Worm (Caenorhabditis elegans) whole organism, L4/young adult: ENCODE measurements around the gene M02D8.3.
"Not testable (repeated sequence)": the region's sequence is repeated elsewhere in the genome, so short reads cannot be mapped to it uniquely, and the experiment has no call there.

ENCODE experiments used
- W03F9.2 ChIP-seq: fragments of 150-350 bp; optimal IDR thresholded peaks from 2 replicates; lab custom pipeline; 2014; ENCODE audit warnings: missing biosample characterization, missing genetic modification characterization
- dao-5 ChIP-seq: sonication (generic microtip); optimal IDR thresholded peaks from 2 replicates; lab custom pipeline; 2016; ENCODE audit warnings: missing genotype, missing genetic modification characterization, moderate library complexity, missing compliant biosample characterization
- him-1 ChIP-seq: sonication (generic microtip); optimal IDR thresholded peaks from 2 replicates; lab custom pipeline; 2016; ENCODE audit warnings: missing genotype, missing genetic modification reagents, missing genetic modification characterization, missing compliant biosample characterization

Gene M02D8.3

DNA sequence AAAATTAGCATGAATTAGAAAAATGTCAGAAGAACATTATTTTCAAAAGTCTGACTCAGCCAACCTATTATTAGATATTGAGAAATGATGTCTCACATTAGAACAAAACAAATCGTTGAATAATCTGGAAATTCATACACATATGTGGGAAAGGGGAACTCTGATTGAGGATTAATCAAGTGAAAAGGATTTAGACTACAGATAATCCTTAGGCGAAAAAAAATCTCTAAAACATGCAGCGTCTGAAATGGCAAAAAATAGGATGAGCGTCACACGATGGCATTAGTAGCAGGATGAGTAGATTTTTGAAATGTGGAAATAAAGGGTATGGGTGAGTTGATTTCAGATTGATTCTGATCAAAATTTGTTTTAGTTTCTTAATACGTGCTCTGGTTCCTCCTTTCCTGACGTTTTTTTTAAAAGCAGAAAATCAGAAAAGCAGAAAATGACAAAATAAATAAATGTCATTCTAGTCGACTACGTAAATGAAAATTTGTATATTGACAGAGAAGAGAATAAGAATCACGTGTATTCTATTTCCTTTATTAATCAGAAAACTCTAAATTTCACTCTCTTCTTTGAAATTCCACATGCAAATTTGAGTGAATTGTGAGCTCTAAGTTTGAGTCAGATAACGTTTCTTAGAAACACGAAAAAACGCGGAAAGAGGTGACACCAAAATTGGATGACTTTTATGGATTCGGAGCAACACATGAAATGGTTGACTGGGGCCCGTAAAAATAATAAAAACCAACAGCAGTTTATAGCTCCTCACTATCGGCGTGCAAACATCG, 7.6 kb upstream of the M02D8.3 start:
- TF ChIP-seq him-1 (no peak), W03F9.2 (tag; lab: Kevin White, UChicago) (no peak), dao-5 (no peak)

DNA sequence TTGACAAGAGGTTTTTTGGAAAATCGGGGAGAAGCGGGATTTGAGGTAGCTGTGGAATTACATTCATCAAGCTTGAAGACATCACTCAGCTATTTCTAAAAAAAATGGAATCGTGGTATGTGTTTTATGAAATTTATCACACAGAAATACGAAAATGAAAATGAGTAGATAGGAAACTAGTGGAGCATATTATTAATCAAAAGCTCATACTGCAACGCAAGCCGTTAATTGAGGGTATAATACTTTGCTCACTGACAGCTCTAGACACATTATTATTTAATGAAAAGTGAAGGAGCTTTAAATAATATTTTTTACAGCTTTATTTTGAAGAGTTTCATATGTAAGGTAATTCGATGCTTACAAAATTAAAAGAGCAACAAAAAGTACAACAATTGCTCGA, 6.1 kb upstream of the M02D8.3 start, which contains the start of gene M02D8.7:
Gene M02D8.7 (minus strand): TSS at position 101 of the 400 bp plus-strand sequence.
- no peak for TF ChIP-seq him-1
- TF ChIP-seq W03F9.2 (tag; lab: Kevin White, UChicago), result no peak
- TF ChIP-seq dao-5, result no peak

DNA sequence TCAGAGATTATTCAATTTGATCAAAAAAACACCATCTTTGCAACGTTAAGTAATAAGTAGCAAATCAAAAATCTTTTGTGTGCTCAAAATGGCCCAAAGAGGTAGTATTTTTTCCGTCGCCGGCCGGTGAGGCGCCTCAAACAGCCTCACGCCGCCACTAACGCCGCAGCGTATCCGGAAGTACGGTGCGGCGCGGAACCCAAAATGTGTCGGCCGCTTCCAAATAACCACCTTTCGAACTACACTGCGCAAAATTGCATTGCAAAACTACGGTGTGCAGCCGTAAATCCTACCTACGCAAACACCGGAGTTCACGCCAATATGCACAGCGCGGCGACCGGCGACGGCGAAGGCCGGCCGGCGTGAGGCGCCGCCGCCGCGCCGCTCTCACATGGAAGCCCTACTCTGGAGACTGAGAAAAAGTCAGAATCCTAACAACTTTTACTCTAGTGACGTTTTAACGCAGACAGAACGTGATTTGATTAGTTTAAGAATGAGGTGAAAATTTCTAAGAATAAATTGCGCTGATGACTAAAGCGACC, 4.9 kb upstream of the M02D8.3 start:
- TF ChIP-seq him-1 (no peak), W03F9.2 (tag; lab: Kevin White, UChicago) (no peak), dao-5 (no peak)

DNA sequence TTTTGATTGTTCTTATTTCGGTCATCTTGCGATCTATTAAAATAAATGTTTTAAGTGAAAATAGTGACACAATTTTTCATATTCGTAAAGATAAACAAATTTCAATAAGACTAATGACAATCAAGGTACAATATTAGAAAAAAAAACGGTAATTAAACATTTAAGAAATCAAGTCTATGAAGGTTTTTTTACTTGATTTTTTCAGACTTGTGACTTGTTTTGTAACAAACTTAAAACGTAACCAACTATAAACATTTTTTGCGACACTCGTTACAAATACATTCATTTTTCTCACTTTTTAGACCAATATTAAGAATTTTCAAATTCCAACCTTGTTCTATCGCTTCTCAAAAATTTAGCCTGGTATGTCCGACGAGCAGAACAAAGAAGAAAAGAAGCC, 2.6 kb upstream of the M02D8.3 start, which contains the start of gene M02D8.2:
Gene M02D8.2 (plus strand): TSS at position 301 of the 400 bp plus-strand sequence.
- TF ChIP-seq W03F9.2 (tag; lab: Kevin White, UChicago) (no peak), him-1 (no peak), dao-5 (no peak)

DNA sequence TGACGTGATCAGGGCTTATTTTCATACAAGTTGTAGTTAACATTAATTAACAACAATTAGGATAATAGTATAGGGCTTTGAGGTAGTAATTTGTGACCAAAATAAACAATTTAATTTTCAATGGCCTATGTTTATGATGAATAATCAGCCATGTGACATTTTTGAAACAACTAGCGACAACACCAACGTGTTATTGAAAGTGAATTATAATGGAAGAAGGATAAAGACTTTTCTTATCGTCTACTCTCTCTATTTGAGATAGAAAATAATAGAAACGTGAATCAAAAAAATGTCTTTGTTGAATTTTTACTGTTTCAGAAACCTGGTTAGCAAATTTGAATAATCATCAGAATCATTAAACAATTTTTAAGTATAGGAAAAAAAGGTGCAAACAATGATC, 986 bp upstream of the M02D8.3 start:
- TF ChIP-seq dao-5 (no peak), him-1 (no peak)

DNA sequence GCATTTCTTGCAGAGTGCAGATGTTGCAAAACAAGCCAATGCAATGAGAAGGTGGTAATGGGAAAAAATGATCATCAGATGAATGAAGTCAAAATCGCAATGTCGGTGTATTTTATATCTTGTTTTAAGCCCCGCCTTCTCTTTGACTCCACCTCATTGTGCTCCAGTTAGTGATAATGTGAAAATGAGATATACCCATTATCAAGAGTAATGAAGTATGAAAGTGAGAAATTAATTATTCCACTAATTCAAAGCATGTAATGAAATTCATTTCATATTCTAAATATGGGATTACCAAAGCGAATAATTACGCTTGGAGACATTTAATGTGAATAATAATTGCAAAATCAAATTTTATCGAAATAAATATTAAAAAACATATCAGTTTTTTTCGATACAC, 5.0 kb downstream of the M02D8.3 start, which contains the start of gene M02D8.6:
Gene M02D8.6 (minus strand): TSS at position 101 of the 400 bp plus-strand sequence.
- not testable (repeated sequence) for TF ChIP-seq him-1; W03F9.2 (tag; lab: Kevin White, UChicago); dao-5

DNA sequence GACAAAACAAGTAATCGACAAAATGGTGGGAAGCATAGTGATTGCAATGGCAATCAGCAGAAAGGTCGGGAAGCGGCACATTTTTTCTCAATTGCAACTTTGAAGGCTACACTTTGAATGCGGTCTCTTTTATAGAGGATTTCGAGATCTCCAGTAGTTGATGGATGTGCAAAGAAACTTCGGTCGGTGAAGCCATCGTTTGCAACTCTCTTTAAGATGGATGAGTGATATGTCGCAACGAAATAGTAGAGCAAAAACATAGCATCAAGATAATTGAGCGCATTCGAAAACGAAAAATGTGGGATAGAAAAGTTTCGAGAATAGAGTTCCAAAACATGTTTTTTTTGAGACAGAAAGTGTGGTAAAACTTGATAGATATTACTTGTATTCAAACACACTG, 9.5 kb downstream of the M02D8.3 start, which contains the start of gene EGAP4.1:
Gene EGAP4.1 (minus strand): TSS at position 101 of the 400 bp plus-strand sequence.
- TF ChIP-seq him-1, result no peak
- no peak for TF ChIP-seq W03F9.2 (tag; lab: Kevin White, UChicago)
- no peak for TF ChIP-seq dao-5

DNA sequence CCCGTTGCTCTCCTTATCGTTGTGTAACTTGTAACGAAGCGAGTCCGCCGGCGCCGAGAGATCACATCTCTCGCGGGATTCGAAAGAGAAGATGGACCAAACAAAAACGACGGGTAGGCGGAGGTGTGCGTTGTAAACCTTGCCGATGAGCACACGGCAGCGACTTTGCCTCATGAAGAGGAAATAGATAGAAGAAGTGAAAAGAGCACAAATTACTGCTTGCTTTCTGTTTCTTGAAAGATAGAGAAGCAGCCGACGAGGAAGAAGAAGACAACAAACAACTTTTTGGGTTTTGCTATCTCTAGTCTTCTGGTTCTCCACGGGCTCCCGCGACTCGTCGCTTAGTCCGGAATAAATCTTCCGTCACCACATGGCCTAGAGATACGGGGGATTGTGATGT, 13.0 kb downstream of the M02D8.3 start:
- TF ChIP-seq dao-5 (no peak), W03F9.2 (tag; lab: Kevin White, UChicago) (no peak), him-1 (no peak)

DNA sequence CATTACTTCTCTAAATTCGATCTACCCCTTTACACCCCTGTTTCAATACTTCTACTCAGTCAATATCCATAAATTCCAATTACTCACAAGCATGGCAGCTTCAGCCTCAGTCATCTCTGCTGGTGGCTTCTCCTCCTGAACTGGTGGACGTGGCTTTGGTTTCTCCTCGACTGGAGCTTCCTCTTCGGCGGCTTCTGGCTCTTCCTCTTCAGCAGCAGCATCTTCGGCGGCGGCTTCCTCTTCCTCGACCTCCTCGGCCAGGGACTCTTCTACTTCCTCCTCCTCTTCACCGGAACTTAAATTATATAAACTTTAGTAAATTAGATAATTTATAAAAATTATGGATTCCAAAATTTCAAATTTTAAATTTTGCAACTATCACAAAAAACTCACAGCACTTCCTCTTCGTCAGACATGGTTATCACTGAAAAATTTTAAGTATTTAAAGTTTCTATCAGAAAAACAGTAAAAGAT, 13.7 kb downstream of the M02D8.3 start, which contains the start of gene tnt-2:
Gene tnt-2 (minus strand): TSS at position 424 of the 474 bp plus-strand sequence.
- TF ChIP-seq dao-5 (no peak), him-1 (no peak), W03F9.2 (tag; lab: Kevin White, UChicago) (no peak)

DNA sequence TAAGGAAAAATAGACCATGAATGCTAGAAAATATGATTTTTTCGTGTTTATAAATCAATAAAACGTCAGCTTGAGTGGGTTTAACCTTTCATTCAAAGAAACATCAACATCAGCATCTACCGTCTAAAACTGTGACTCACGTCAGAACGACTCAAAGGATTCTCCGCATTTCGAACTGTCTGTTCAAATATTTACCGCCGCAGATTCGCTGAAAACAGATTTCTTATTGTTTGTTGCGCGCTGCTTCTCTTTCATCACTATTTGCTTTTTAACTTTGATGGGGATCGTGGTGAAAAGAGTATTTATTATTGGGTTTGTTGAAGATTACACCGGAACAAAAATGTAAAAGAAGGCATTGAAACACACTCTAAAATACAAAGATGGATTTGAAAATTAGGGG, 15.5 kb downstream of the M02D8.3 start:
- TF ChIP-seq W03F9.2 (tag; lab: Kevin White, UChicago) (no peak), dao-5 (no peak), him-1 (no peak)

DNA sequence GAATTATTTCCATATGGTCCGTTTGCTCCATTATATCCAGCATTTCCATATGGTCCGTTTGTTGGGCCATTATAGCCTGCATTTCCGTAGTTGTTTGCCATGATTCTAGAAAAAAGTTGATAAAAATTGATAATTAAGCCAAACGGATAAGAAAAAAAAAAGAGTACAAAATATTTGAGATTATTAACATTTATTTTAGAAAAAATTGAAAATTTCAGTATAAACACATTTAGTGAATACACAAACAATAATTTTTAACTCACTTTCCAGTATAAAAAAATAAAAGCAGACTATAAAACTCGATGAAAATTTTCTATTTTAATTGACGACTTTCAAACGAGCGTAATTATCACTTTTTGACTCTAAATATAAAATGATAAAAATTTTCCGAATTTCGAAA, 16.2 kb downstream of the M02D8.3 start, which contains the start of gene F53A9.9:
Gene F53A9.9 (minus strand): TSS at position 101 of the 400 bp plus-strand sequence.
- TF ChIP-seq him-1, result no peak
- no peak for TF ChIP-seq dao-5
- no peak for TF ChIP-seq W03F9.2 (tag; lab: Kevin White, UChicago)

DNA sequence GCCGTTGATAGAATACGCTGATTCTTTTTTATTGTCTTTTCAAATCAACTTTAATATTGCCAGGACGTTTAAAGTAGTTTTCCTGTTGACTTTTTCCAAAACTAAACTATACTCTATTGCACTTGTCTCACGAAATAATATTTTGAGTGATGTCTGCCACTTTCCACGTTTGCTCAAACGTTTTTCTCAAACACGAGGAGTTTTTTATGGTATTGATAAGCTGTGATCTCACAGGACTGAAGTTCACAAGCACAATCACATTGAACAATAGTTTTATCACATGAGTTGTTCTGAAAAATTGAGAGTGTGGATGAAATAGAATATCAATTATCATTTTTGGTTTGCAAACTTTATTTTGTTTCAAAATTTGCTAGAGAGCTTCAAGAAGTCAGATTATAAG, 16.9 kb downstream of the M02D8.3 start:
- no peak for TF ChIP-seq dao-5
- TF ChIP-seq W03F9.2 (tag; lab: Kevin White, UChicago), result no peak
- TF ChIP-seq him-1, result no peak

DNA sequence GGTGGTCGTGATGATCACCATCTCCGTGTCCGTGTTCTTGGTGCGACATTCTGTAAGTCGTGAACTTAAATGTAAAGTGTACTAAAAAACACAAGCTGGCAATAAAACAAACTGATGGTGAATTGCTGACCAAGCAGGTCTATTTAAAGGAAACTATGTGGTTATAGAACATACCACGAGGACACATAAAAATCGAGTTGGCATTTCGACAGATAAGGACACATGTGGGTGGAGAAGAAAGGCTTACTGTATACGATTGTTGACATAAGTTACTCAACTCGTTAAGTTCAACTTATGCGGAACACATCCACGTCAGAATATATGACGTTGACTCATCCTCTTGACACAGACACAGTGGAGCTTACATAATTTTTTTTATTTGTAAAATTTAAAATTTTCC, 18.0 kb downstream of the M02D8.3 start, which contains the start of gene F53A9.8:
Gene F53A9.8 (minus strand): TSS at position 49 of the 400 bp plus-strand sequence.
- no peak for TF ChIP-seq him-1
- no peak for TF ChIP-seq W03F9.2 (tag; lab: Kevin White, UChicago)
- no peak for TF ChIP-seq dao-5

DNA sequence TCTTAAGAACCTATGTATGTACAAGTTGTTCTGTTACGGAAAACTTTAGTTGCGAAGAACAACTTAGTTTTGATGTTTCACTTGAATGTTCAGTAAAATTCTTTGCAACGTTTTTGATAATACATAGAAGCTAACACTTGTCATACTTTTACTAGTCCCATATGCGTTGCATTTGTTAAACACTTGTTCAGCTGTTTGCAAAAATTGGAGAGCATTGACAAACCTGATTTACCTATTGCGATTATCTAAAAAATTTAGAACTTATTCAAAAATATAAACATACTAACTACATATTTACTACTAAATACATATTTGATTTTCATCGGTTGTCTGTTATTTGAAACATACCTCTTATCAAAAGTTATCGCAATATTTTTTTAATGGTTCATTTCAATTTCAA, 18.7 kb downstream of the M02D8.3 start:
- TF ChIP-seq W03F9.2 (tag; lab: Kevin White, UChicago) (no peak), dao-5 (no peak), him-1 (no peak)

DNA sequence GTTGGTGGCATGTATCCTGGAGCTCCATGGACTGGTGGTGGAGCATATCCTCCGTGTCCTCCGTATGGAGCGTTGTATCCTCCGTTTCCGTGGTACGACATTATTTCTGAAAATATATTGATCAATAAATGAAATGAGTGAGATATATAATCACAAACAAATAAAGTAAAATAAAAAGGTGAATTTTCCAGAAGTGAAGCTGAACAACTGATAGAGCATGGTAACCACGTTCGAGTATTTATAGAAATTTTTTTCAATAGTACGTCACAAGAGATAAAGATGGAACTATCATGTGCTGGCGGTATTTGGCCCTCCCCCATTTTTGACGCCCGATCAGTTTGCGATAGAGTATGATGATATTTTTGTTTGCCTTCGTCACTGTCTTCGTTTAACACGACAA, 20.0 kb downstream of the M02D8.3 start, which contains the start of gene F53A9.7:
Gene F53A9.7 (minus strand): TSS at position 101 of the 400 bp plus-strand sequence.
- TF ChIP-seq dao-5 (no peak), him-1 (no peak), W03F9.2 (tag; lab: Kevin White, UChicago) (no peak)
